Worm (Caenorhabditis elegans) whole organism, L3 larva: ENCODE measurements around the gene chil-11.

ENCODE experiments used
- ceh-82 ChIP-seq: fragments of 150-350 bp; optimal IDR thresholded peaks from 2 replicates; lab custom pipeline; 2014; ENCODE audit warnings: missing biosample characterization, missing genetic modification characterization
- ceh-9 ChIP-seq: sonication (generic microtip); optimal IDR thresholded peaks from 2 replicates; lab custom pipeline; 2018; ENCODE audit warnings: missing biosample characterization, missing genetic modification characterization
- elt-1 ChIP-seq: fragments of 150-350 bp; optimal IDR thresholded peaks from 2 replicates; lab custom pipeline; 2014; ENCODE audit warnings: missing biosample characterization, missing genetic modification characterization
- elt-3 ChIP-seq, 3 experiments: fragments of 150-350 bp in 1 of 3; sonication (generic microtip) in 2 of 3; optimal IDR thresholded peaks; 2 replicates in 2 of 3; 4 replicates in 1 of 3; lab custom pipeline; 2014 to 2017; ENCODE audit warnings: missing biosample characterization in 3 of 3, missing genetic modification characterization in 3 of 3
- lin-39 ChIP-seq: fragments of 150-350 bp; optimal IDR thresholded peaks from 2 replicates; lab custom pipeline; 2018; ENCODE audit warnings: missing biosample characterization, missing genetic modification reagents, missing genetic modification characterization
- nhr-11 ChIP-seq: fragments of 150-350 bp; optimal IDR thresholded peaks from 2 replicates; lab custom pipeline; 2014; ENCODE audit warnings: missing biosample characterization, missing genetic modification characterization
- nhr-25 ChIP-seq: sonication (generic microtip); optimal IDR thresholded peaks from 2 replicates; lab custom pipeline; 2017; ENCODE audit warnings: missing biosample characterization, missing genetic modification characterization
- nhr-76 ChIP-seq: fragments of 150-350 bp; sonication (generic microtip); optimal IDR thresholded peaks from 5 replicates; lab custom pipeline; 2014; ENCODE audit warnings: missing biosample characterization, missing genetic modification characterization
- tbx-2 ChIP-seq: sonication (generic microtip); optimal IDR thresholded peaks from 2 replicates; lab custom pipeline; 2016; ENCODE audit warnings: mild to moderate bottlenecking, missing genetic modification characterization, missing compliant biosample characterization
- unc-39 ChIP-seq: sonication (generic microtip); optimal IDR thresholded peaks from 4 replicates; lab custom pipeline; 2017; ENCODE audit warnings: missing biosample characterization, missing genetic modification characterization

ce11 chrIV:5723659-5724058, 17.5 kb upstream of the chil-11 start:
- TF ChIP-seq elt-3 (tag; optimal IDR thresholded peaks at IDR 0.05; lab: Kevin White, UChicago) (no peak), ceh-9 (tag; lab: Kevin White, UChicago) (no peak), ceh-82 (no peak), lin-39 (no peak), tbx-2 (tag; lab: Kevin White, UChicago) (no peak), nhr-11 (tag; lab: Kevin White, UChicago) (no peak), nhr-25 (no peak), unc-39 (tag; lab: Kevin White, UChicago) (no peak), elt-1 (tag; lab: Kevin White, UChicago) (no peak), nhr-76 (no peak)
